Worm (Caenorhabditis elegans): ENCODE results near the gene npr-38.

npr-38 gene

ce11 chrX:6286154-6286553 is 25.3 kb upstream of the npr-38 start (continued):
- TF ChIP-seq ceh-14 (tag; optimal IDR thresholded peaks at IDR 0.05): no peak
- TF ChIP-seq lim-6 (tag; optimal IDR thresholded peaks at IDR 0.05): no peak

DNA sequence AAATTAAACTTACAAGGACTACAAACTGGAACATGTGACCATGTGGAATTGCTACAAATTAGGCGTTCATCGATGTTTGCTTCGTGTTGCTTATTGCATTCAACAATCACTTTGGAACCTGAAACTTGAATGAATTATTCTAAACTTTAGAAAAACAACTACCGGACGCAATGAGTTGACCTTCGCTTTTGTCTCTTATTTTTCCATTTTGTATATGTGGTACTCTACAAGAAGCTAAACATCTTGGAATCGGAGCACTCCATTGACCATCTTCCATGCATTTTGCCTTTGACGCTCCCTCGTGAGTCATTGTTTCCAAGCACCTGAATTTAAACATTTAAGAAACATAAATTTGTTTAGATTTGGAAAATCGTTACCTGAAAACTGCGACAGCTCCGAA is 22.5 kb upstream of the npr-38 start:
- no peak for TF ChIP-seq ceh-30 (tag; optimal IDR thresholded peaks at IDR 0.05)

ce11 chrX:6291632-6292031 is 19.9 kb upstream of the npr-38 start, which contains the start of gene lev-9:
Gene lev-9, minus strand, starts transcription at chrX:6291732.
- TF ChIP-seq hlh-13 (GFP tag; optimal IDR thresholded peaks at IDR 0.05) (no peak), rnt-1 (tag; optimal IDR thresholded peaks at IDR 0.05) (no peak)

- TF ChIP-seq sdc-2 (tag; optimal IDR thresholded peaks at IDR 0.05) (peak; percentile 95), hlh-30 (tag; optimal IDR thresholded peaks at IDR 0.05; ENCODE audit: insufficient read depth) (peak; percentile 8), pqm-1 (tag; optimal IDR thresholded peaks at IDR 0.05) (no peak), che-1 (tag; optimal IDR thresholded peaks at IDR 0.05) (peak; percentile 91), K09A11.1 (tag; optimal IDR thresholded peaks at IDR 0.05; ENCODE audit: insufficient read depth) (peak; percentile 70), tbx-7 (tag; optimal IDR thresholded peaks at IDR 0.05) (peak; percentile 27), ceh-14 (tag; optimal IDR thresholded peaks at IDR 0.05) (peak; percentile 86), C08G9.2 (tag; optimal IDR thresholded peaks at IDR 0.05) (peak; percentile 81), unc-86 (tag; optimal IDR thresholded peaks at IDR 0.05) (peak; percentile 93), ceh-2 (tag; optimal IDR thresholded peaks at IDR 0.05) (peak; percentile 73), tbx-2 (tag; optimal IDR thresholded peaks at IDR 0.05) (peak; percentile 92), unc-3 (GFP tag; conservative IDR thresholded peaks at IDR 0.05) (peak; percentile 97), unc-3 (tag; optimal IDR thresholded peaks at IDR 0.05) (peak; percentile 94), elt-4 (tag; optimal IDR thresholded peaks at IDR 0.05) (no peak), dmd-4 (tag; optimal IDR thresholded peaks at IDR 0.05; ENCODE audit: borderline replicate concordance) (peak; percentile 73), ets-4 (tag; optimal IDR thresholded peaks at IDR 0.05) (peak; percentile 54), pag-3 (tag; optimal IDR thresholded peaks at IDR 0.05; ENCODE audit: borderline replicate concordance) (peak; percentile 77), T23F11.4 (GFP tag; optimal IDR thresholded peaks at IDR 0.05) (peak; percentile 89), pros-1 (tag; optimal IDR thresholded peaks at IDR 0.05) (no peak), fax-1 (tag; optimal IDR thresholded peaks at IDR 0.05) (peak; percentile 88), lim-6 (tag; optimal IDR thresholded peaks at IDR 0.05) (peak; percentile 81), madf-2 (tag; optimal IDR thresholded peaks at IDR 0.05) (peak; percentile 82), odd-2 (tag; optimal IDR thresholded peaks at IDR 0.05) (peak; percentile 45), nhr-232 (tag; optimal IDR thresholded peaks at IDR 0.05) (peak; percentile 88), hlh-13 (GFP tag; optimal IDR thresholded peaks at IDR 0.05) (peak; percentile 61), Y22D7AL.16 (tag; optimal IDR thresholded peaks at IDR 0.05) (peak; percentile 86), ceh-30 (tag; optimal IDR thresholded peaks at IDR 0.05) (no peak), lin-11 (tag; optimal IDR thresholded peaks at IDR 0.05) (peak; percentile 85), gmeb-2 (tag; optimal IDR thresholded peaks at IDR 0.05) (peak; percentile 92), ceh-18 (tag; optimal IDR thresholded peaks at IDR 0.05) (peak; percentile 71), F13H6.1 (tag; optimal IDR thresholded peaks at IDR 0.05) (peak; percentile 84), ztf-16 (tag; optimal IDR thresholded peaks at IDR 0.05) (peak; percentile 92), ceh-24 (tag; optimal IDR thresholded peaks at IDR 0.05) (peak; percentile 78), ceh-31 (tag; optimal IDR thresholded peaks at IDR 0.05) (peak; percentile 80), ceh-22 (tag; optimal IDR thresholded peaks at IDR 0.05) (no peak), pha-4 (tag; optimal IDR thresholded peaks at IDR 0.05) (no peak), syd-9 (tag; optimal IDR thresholded peaks at IDR 0.05) (peak; percentile 88), ceh-19 (GFP tag; optimal IDR thresholded peaks at IDR 0.05) (peak; percentile 92), ref-2 (tag; optimal IDR thresholded peaks at IDR 0.05) (peak; percentile 78), rnt-1 (tag; optimal IDR thresholded peaks at IDR 0.05) (peak; percentile 76), sox-4 (tag; optimal IDR thresholded peaks at IDR 0.05) (peak; percentile 89), ttx-3 (tag; optimal IDR thresholded peaks at IDR 0.05) (peak; percentile 91), dve-1 (tag; optimal IDR thresholded peaks at IDR 0.05) (peak; percentile 84), ahr-1 (tag; optimal IDR thresholded peaks at IDR 0.05) (peak; percentile 84), ceh-45 (GFP tag; IDR thresholded peaks at IDR 0.05) (peak; percentile 91), ceh-9 (tag; optimal IDR thresholded peaks at IDR 0.05) (peak; percentile 86)
Observed at ce11 chrX:6292143-6292542, 19.3 kb upstream of the npr-38 start.
